Fruit fly (Drosophila melanogaster) whole organism, embryonic: ENCODE data around the gene AspRS-m.

ENCODE experiments used
- Bgb ChIP-seq: fragments of 200-800 bp; sonication (Bioruptor generic); IDR thresholded peaks from 2 replicates; pipeline ENCODE4 v1.3.6; 2022; ENCODE audit warnings: missing biosample characterization, missing genetic modification characterization; ENCODE audit not compliant: partially characterized antibody
- CG11696 ChIP-seq: fragments of 200-800 bp; sonication (Bioruptor generic); IDR thresholded peaks from 2 replicates; pipeline ENCODE4 v1.3.6; 2022; ENCODE audit warnings: missing biosample characterization, missing genetic modification characterization
- CG12104 ChIP-seq: fragments of 200-800 bp; sonication (Bioruptor generic); optimal IDR thresholded peaks from 3 replicates; lab custom pipeline; 2016; ENCODE audit warnings: missing biosample characterization, missing genetic modification characterization
- CG12659 ChIP-seq: fragments of 200-800 bp; sonication (Bioruptor generic); optimal IDR thresholded peaks from 3 replicates; lab custom pipeline; 2017; ENCODE audit warnings: mild to moderate bottlenecking, missing biosample characterization, missing genetic modification reagents, missing genetic modification characterization
- CG14014 ChIP-seq: fragments of 200-800 bp; sonication (Bioruptor generic); IDR thresholded peaks from 2 replicates; pipeline ENCODE4 v1.3.6; 2022; ENCODE audit warnings: missing biosample characterization, missing genetic modification characterization
- CG14860 ChIP-seq: fragments of 200-800 bp; sonication (Bioruptor generic); IDR thresholded peaks from 3 replicates; pipeline ENCODE4 v1.3.6; 2022; ENCODE audit warnings: missing biosample characterization, missing genetic modification characterization; ENCODE audit not compliant: partially characterized antibody
- CG17829 ChIP-seq: fragments of 200-800 bp; optimal IDR thresholded peaks from 2 replicates; lab custom pipeline; 2019; ENCODE audit warnings: missing biosample characterization, mild to moderate bottlenecking, missing genetic modification characterization, moderate library complexity
- CG17912 ChIP-seq: fragments of 200-800 bp; sonication (Bioruptor generic); optimal IDR thresholded peaks from 2 replicates; lab custom pipeline; 2018; ENCODE audit warnings: missing biosample characterization, mild to moderate bottlenecking, missing genetic modification characterization
- CG2129 ChIP-seq: fragments of 200-800 bp; sonication (Bioruptor generic); IDR thresholded peaks from 2 replicates; pipeline ENCODE4 v1.3.6; 2022; ENCODE audit warnings: missing biosample characterization, missing genetic modification characterization; ENCODE audit not compliant: partially characterized antibody
- CG2875 ChIP-seq: fragments of 200-800 bp; sonication (Bioruptor generic); optimal IDR thresholded peaks from 2 replicates; lab custom pipeline; 2017; ENCODE audit warnings: missing biosample characterization, mild to moderate bottlenecking, missing genetic modification characterization, missing genetic modification reagents
- CG34224 ChIP-seq: fragments of 200-800 bp; sonication (Bioruptor generic); IDR thresholded peaks from 3 replicates; pipeline ENCODE4 v1.3.6; 2022; ENCODE audit warnings: missing biosample characterization, missing genetic modification characterization; ENCODE audit not compliant: partially characterized antibody
- CG4328 ChIP-seq: fragments of 200-800 bp; sonication (Bioruptor generic); optimal IDR thresholded peaks from 3 replicates; lab custom pipeline; 2017; ENCODE audit warnings: missing biosample characterization, missing genetic modification reagents, missing genetic modification characterization
- CG6175 ChIP-seq: fragments of 200-800 bp; sonication (Bioruptor generic); IDR thresholded peaks from 3 replicates; pipeline ENCODE4 v1.3.6; 2022; ENCODE audit warnings: missing biosample characterization, missing genetic modification characterization
- CG9727 ChIP-seq: fragments of 200-800 bp; sonication (Bioruptor generic); optimal IDR thresholded peaks from 3 replicates; lab custom pipeline; 2017; ENCODE audit warnings: missing biosample characterization, mild to moderate bottlenecking, missing genetic modification characterization
- CTCF ChIP-seq: fragments of 200-800 bp; sonication (Bioruptor generic); optimal IDR thresholded peaks from 2 replicates; lab custom pipeline; 2017; ENCODE audit warnings: missing biosample characterization, mild to moderate bottlenecking, missing genetic modification characterization, moderate library complexity
- CoRest ChIP-seq: fragments of 200-800 bp; sonication (Bioruptor generic); optimal IDR thresholded peaks from 3 replicates; lab custom pipeline; 2018; ENCODE audit warnings: missing biosample characterization, mild to moderate bottlenecking, missing genetic modification characterization, moderate library complexity
- Deaf1 ChIP-seq: fragments of 200-800 bp; optimal IDR thresholded peaks from 3 replicates; lab custom pipeline; 2019; ENCODE audit warnings: missing biosample characterization, mild to moderate bottlenecking, missing genetic modification characterization, moderate library complexity
- Doc3 ChIP-seq: fragments of 200-800 bp; sonication (Bioruptor generic); IDR thresholded peaks from 3 replicates; pipeline ENCODE4 v1.3.6; 2022; ENCODE audit warnings: missing biosample characterization, missing genetic modification characterization; ENCODE audit not compliant: partially characterized antibody
- Dp ChIP-seq: fragments of 200-800 bp; sonication (Bioruptor generic); optimal IDR thresholded peaks from 2 replicates; lab custom pipeline; 2018; ENCODE audit warnings: missing biosample characterization, mild to moderate bottlenecking, missing genetic modification characterization, moderate library complexity
- E2f2 ChIP-seq: fragments of 200-800 bp; sonication (Bioruptor generic); IDR thresholded peaks from 2 replicates; pipeline ENCODE4 v1.3.6; 2022; ENCODE audit warnings: missing biosample characterization, missing genetic modification characterization
- Ets97D ChIP-seq: fragments of 200-800 bp; sonication (Bioruptor generic); optimal IDR thresholded peaks from 3 replicates; lab custom pipeline; 2016; ENCODE audit warnings: missing biosample characterization, missing genetic modification characterization
- HLH4C ChIP-seq: fragments of 200-800 bp; sonication (Bioruptor generic); IDR thresholded peaks from 3 replicates; pipeline ENCODE4 v1.3.6; 2022; ENCODE audit warnings: missing biosample characterization, missing genetic modification characterization; ENCODE audit not compliant: partially characterized antibody
- HmgD ChIP-seq: fragments of 200-800 bp; sonication (Bioruptor generic); optimal IDR thresholded peaks from 3 replicates; lab custom pipeline; 2016; ENCODE audit warnings: missing biosample characterization, missing genetic modification characterization
- Mad ChIP-seq: fragments of 200-800 bp; sonication (Bioruptor generic); optimal IDR thresholded peaks from 2 replicates; lab custom pipeline; 2016; ENCODE audit warnings: missing biosample characterization, missing genetic modification characterization
- Myb ChIP-seq: fragments of 200-800 bp; sonication (Bioruptor generic); optimal IDR thresholded peaks from 2 replicates; lab custom pipeline; 2016; ENCODE audit warnings: missing biosample characterization, missing genetic modification characterization
- Nf-YC ChIP-seq: fragments of 200-800 bp; optimal IDR thresholded peaks from 3 replicates; lab custom pipeline; 2019; ENCODE audit warnings: missing biosample characterization, mild to moderate bottlenecking, missing genetic modification characterization, moderate library complexity
- Sin3A ChIP-seq: fragments of >200 bp; optimal IDR thresholded peaks from 2 replicates; lab custom pipeline; 2018
- Sry-δ ChIP-seq: fragments of 200-800 bp; sonication (Bioruptor generic); optimal IDR thresholded peaks from 2 replicates; lab custom pipeline; 2016; ENCODE audit warnings: missing biosample characterization, missing genetic modification characterization
- YL-1 ChIP-seq: fragments of 200-800 bp; sonication (Bioruptor generic); optimal IDR thresholded peaks from 3 replicates; lab custom pipeline; 2017; ENCODE audit warnings: missing biosample characterization, mild to moderate bottlenecking, missing genetic modification characterization
- amos ChIP-seq: fragments of 200-800 bp; sonication (Bioruptor generic); IDR thresholded peaks from 2 replicates; pipeline ENCODE4 v1.3.6; 2022; ENCODE audit warnings: missing biosample characterization, missing genetic modification characterization; ENCODE audit not compliant: partially characterized antibody
- aop ChIP-seq: fragments of 200-800 bp; sonication (Bioruptor generic); IDR thresholded peaks from 2 replicates; pipeline ENCODE4 v1.3.6; 2022; ENCODE audit warnings: missing biosample characterization, missing genetic modification characterization
- ato ChIP-seq: fragments of 200-800 bp; sonication (Bioruptor generic); IDR thresholded peaks from 2 replicates; pipeline ENCODE4 v1.3.6; 2022; ENCODE audit warnings: missing biosample characterization, missing genetic modification characterization; ENCODE audit not compliant: partially characterized antibody
- bbx ChIP-seq: fragments of 200-800 bp; sonication (Bioruptor generic); IDR thresholded peaks from 2 replicates; pipeline ENCODE4 v1.3.6; 2022; ENCODE audit warnings: missing biosample characterization, missing genetic modification characterization; ENCODE audit not compliant: partially characterized antibody
- chinmo ChIP-seq: fragments of 200-800 bp; sonication (Bioruptor generic); IDR thresholded peaks from 4 replicates; pipeline ENCODE4 v1.3.6; 2022; ENCODE audit warnings: missing biosample characterization, missing genetic modification characterization; ENCODE audit not compliant: partially characterized antibody
- crp ChIP-seq, 2 experiments: fragments of 200-800 bp; sonication (Bioruptor generic); optimal IDR thresholded peaks; 2 replicates in 1 of 2; 3 replicates in 1 of 2; lab custom pipeline; 2017; ENCODE audit warnings: missing biosample characterization in 2 of 2, missing genetic modification characterization in 2 of 2, mild to moderate bottlenecking in 1 of 2, moderate library complexity in 1 of 2
- cwo ChIP-seq: fragments of 200-800 bp; sonication (Bioruptor generic); optimal IDR thresholded peaks from 3 replicates; lab custom pipeline; 2017; ENCODE audit warnings: missing biosample characterization, missing genetic modification characterization, mild to moderate bottlenecking, moderate library complexity, missing genetic modification reagents
- dpn ChIP-seq, 2 experiments: fragments of 200-800 bp; sonication (Bioruptor generic); optimal IDR thresholded peaks; 3 replicates each; lab custom pipeline; 2016; ENCODE audit warnings: missing biosample characterization in 2 of 2, missing genetic modification characterization in 2 of 2
- eve ChIP-seq, 2 experiments: fragments of >200 bp; optimal IDR thresholded peaks; 2 replicates each; lab custom pipeline; 2017; ENCODE audit warnings: missing biosample characterization in 2 of 2, missing genetic modification characterization in 2 of 2
- fd3F ChIP-seq: fragments of 200-800 bp; sonication (Bioruptor generic); optimal IDR thresholded peaks from 2 replicates; lab custom pipeline; 2018; ENCODE audit warnings: missing biosample characterization, mild to moderate bottlenecking, missing genetic modification characterization, moderate library complexity
- hb ChIP-seq: fragments of 200-800 bp; sonication (Bioruptor generic); IDR thresholded peaks from 3 replicates; pipeline ENCODE4 v1.3.6; 2022; ENCODE audit warnings: missing biosample characterization, missing genetic modification characterization; ENCODE audit not compliant: partially characterized antibody
- inv ChIP-seq: fragments of 200-800 bp; sonication (Bioruptor generic); IDR thresholded peaks from 2 replicates; pipeline ENCODE4 v1.3.6; 2022; ENCODE audit warnings: missing biosample characterization, missing genetic modification characterization; ENCODE audit not compliant: partially characterized antibody
- otp ChIP-seq: fragments of 200-800 bp; sonication (Bioruptor generic); IDR thresholded peaks from 3 replicates; pipeline ENCODE4, ENCODE4 v1.3.6; 2022; ENCODE audit warnings: missing biosample characterization, missing genetic modification characterization
- pzg ChIP-seq: fragments of 200-800 bp; sonication (Bioruptor generic); optimal IDR thresholded peaks from 3 replicates; lab custom pipeline; 2018; ENCODE audit warnings: missing biosample characterization, mild to moderate bottlenecking, missing genetic modification characterization, moderate library complexity
- sima ChIP-seq: fragments of 200-800 bp; sonication (Bioruptor generic); optimal IDR thresholded peaks from 2 replicates; lab custom pipeline; 2016; ENCODE audit warnings: missing biosample characterization, missing genetic modification characterization
- sna ChIP-seq: fragments of 200-800 bp; sonication (Bioruptor generic); IDR thresholded peaks from 2 replicates; pipeline ENCODE4 v1.3.6; 2022; ENCODE audit warnings: missing biosample characterization, missing genetic modification characterization; ENCODE audit not compliant: partially characterized antibody
- stwl ChIP-seq: fragments of 200-800 bp; sonication (Bioruptor generic); optimal IDR thresholded peaks from 3 replicates; lab custom pipeline; 2018; ENCODE audit warnings: missing biosample characterization, mild to moderate bottlenecking, missing genetic modification characterization, moderate library complexity
- tin ChIP-seq: fragments of 200-800 bp; sonication (Bioruptor generic); optimal IDR thresholded peaks from 3 replicates; lab custom pipeline; 2016; ENCODE audit warnings: missing biosample characterization, missing genetic modification characterization
- trem ChIP-seq: fragments of 200-800 bp; optimal IDR thresholded peaks from 3 replicates; lab custom pipeline; 2019; ENCODE audit warnings: missing biosample characterization, mild to moderate bottlenecking, missing genetic modification characterization, moderate library complexity
- tup ChIP-seq: fragments of 200-800 bp; sonication (Bioruptor generic); optimal IDR thresholded peaks from 2 replicates; lab custom pipeline; 2016; ENCODE audit warnings: missing biosample characterization, mild to moderate bottlenecking, missing genetic modification characterization, moderate library complexity
- wor ChIP-seq: fragments of 200-800 bp; sonication (Bioruptor generic); IDR thresholded peaks from 2 replicates; pipeline ENCODE4 v1.3.6; 2022; ENCODE audit warnings: missing biosample characterization, missing genetic modification characterization

Gene AspRS-m

DNA sequence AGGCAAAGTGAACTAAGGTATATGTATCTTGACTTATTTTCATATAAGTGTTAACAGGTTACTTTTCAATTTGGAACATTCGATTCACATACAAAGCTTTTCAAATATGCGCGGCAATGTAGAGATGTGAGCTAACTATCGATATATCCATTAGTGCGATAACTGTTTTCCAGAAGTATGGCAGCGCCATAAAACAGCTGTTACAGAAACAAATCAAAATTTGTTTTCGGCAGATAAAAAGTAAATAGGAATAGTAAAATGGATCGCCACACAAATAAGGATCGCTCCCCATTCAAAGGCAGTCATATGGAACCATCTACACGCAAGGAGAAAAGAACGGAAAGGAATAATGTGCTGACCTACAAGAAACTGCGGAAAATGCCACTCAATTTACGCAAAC lies 52.4 kb downstream of the AspRS-m start, which contains the start of the genes CG32832, CG31743 and CG34313 (continued):
- TF ChIP-seq YL-1 (GFP tag; lab: Kevin White, UChicago) (peak; percentile 12), CG14014 (GFP tag; lab: Robert Waterston, UW) (no peak), Bgb (peak; percentile 76), Mad (GFP tag; lab: Kevin White, UChicago) (no peak), CG14860 (0 out of 3 replicates have a peak, but pooled peaks have one; percentile 40), cwo (GFP tag; lab: Kevin White, UChicago) (no peak), CG12659 (peak; percentile 19), pzg (GFP tag; lab: Kevin White, UChicago) (peak; percentile 86), Deaf1 (tag; lab: Kevin White, UChicago) (peak; percentile 43), Sry-δ (GFP tag; lab: Kevin White, UChicago) (peak; percentile 95), dpn (GFP tag; optimal IDR thresholded peaks at IDR 0.05; lab: Kevin White, UChicago) (no peak), CG2875 (GFP tag; lab: Kevin White, UChicago) (no peak), inv (peak; percentile 58), CG9727 (GFP tag; lab: Kevin White, UChicago) (no peak), CG12104 (GFP tag; lab: Kevin White, UChicago) (no peak), fd3F (GFP tag; lab: Kevin White, UChicago) (no peak), CG6175 (no peak), eve (GFP tag; optimal IDR thresholded peaks at IDR 0.05; lab: Kevin White, UChicago) (peak in 1 of 2 experiments; percentile 62), chinmo (peak; percentile 79; the same call in 3 of the 4 replicates), CG34224 (GFP tag; lab: Robert Waterston, UW) (peak; percentile 79), ato (GFP tag; lab: Robert Waterston, UW) (0 out of 2 replicates have a peak, but pooled peaks have one; percentile 25), Myb (GFP tag; lab: Kevin White, UChicago) (peak; percentile 88), stwl (tag; lab: Kevin White, UChicago) (peak; percentile 82), tup (GFP tag; lab: Kevin White, UChicago) (no peak), aop (no peak), otp (GFP tag; lab: Robert Waterston, UW) (no peak), Dp (GFP tag; lab: Kevin White, UChicago) (peak; percentile 97), sima (GFP tag; lab: Kevin White, UChicago) (no peak), CG17829 (tag; lab: Kevin White, UChicago) (peak; percentile 24), CG4328 (GFP tag; lab: Kevin White, UChicago) (no peak), Sin3A (lab: Kevin White, UChicago) (peak; percentile 9), CG11696 (GFP tag; lab: Robert Waterston, UW) (no peak), HLH4C (GFP tag; lab: Robert Waterston, UW) (peak; percentile 58), Ets97D (GFP tag; lab: Kevin White, UChicago) (peak; percentile 52), CTCF (GFP tag; lab: Kevin White, UChicago) (peak; percentile 13), Nf-YC (peak; percentile 30), bbx (GFP tag; lab: Robert Waterston, UW) (peak; percentile 80), trem (peak; percentile 93), sna (peak; percentile 77), tin (no peak), hb (GFP tag; lab: Robert Waterston, UW) (peak; percentile 65; the same call in 1 of the 3 replicates), CoRest (tag; lab: Kevin White, UChicago) (peak; percentile 20), CG17912 (no peak), Doc3 (peak; percentile 78), CG2129 (peak; percentile 28), wor (GFP tag; lab: Robert Waterston, UW) (no peak), crp (GFP tag; optimal IDR thresholded peaks at IDR 0.05; lab: Kevin White, UChicago) (peak; percentile 77 to 97), HmgD (GFP tag; lab: Kevin White, UChicago) (no peak), E2f2 (GFP tag; lab: Robert Waterston, UW) (peak; percentile 98), amos (GFP tag; lab: Robert Waterston, UW) (peak; percentile 78; the same call in 1 of the 2 replicates)
